Fruit fly (Drosophila melanogaster) whole organism, embryonic: ENCODE data around the gene Pde9.
A peak's percentile ranks its signal among the peaks of the same experiment; 100 is the strongest.

ENCODE experiments used
- Adf1 ChIP-seq: fragments of 200-800 bp; sonication (Bioruptor generic); IDR thresholded peaks from 2 replicates; pipeline ENCODE4 v1.3.6; 2022; ENCODE audit warnings: missing biosample characterization, missing genetic modification characterization
- CG10431 ChIP-seq: fragments of 200-800 bp; sonication (Bioruptor generic); optimal IDR thresholded peaks from 3 replicates; lab custom pipeline; 2018; ENCODE audit warnings: missing biosample characterization, mild to moderate bottlenecking, missing genetic modification characterization
- CG11247 ChIP-seq: fragments of 200-800 bp; sonication (Bioruptor generic); IDR thresholded peaks from 2 replicates; pipeline ENCODE4 v1.3.6; 2022; ENCODE audit warnings: missing biosample characterization, missing genetic modification characterization
- CG11696 ChIP-seq: fragments of 200-800 bp; sonication (Bioruptor generic); IDR thresholded peaks from 2 replicates; pipeline ENCODE4 v1.3.6; 2022; ENCODE audit warnings: missing biosample characterization, missing genetic modification characterization
- CG12104 ChIP-seq: fragments of 200-800 bp; sonication (Bioruptor generic); optimal IDR thresholded peaks from 3 replicates; lab custom pipeline; 2016; ENCODE audit warnings: missing biosample characterization, missing genetic modification characterization
- CG14014 ChIP-seq: fragments of 200-800 bp; sonication (Bioruptor generic); IDR thresholded peaks from 2 replicates; pipeline ENCODE4 v1.3.6; 2022; ENCODE audit warnings: missing biosample characterization, missing genetic modification characterization
- CG15696 ChIP-seq: fragments of 200-800 bp; sonication (Bioruptor generic); optimal IDR thresholded peaks from 2 replicates; lab custom pipeline; 2019; ENCODE audit warnings: missing biosample characterization, mild to moderate bottlenecking, missing genetic modification characterization, moderate library complexity
- CG1832 ChIP-seq: fragments of 200-800 bp; sonication (Bioruptor generic); optimal IDR thresholded peaks from 2 replicates; lab custom pipeline; 2017; ENCODE audit warnings: missing biosample characterization, mild to moderate bottlenecking, missing genetic modification characterization, inconsistent platforms
- CG18599 ChIP-seq: fragments of 200-800 bp; sonication (Bioruptor generic); optimal IDR thresholded peaks from 3 replicates; lab custom pipeline; 2017; ENCODE audit warnings: missing biosample characterization, missing genetic modification characterization, mild to moderate bottlenecking, moderate library complexity, missing genetic modification reagents
- CG2116 ChIP-seq: fragments of 200-800 bp; sonication (Bioruptor generic); optimal IDR thresholded peaks from 3 replicates; lab custom pipeline; 2018; ENCODE audit warnings: missing biosample characterization, mild to moderate bottlenecking, missing genetic modification characterization
- CG2678 ChIP-seq: fragments of 200-800 bp; sonication (Bioruptor generic); optimal IDR thresholded peaks from 3 replicates; lab custom pipeline; 2019; ENCODE audit warnings: missing biosample characterization, mild to moderate bottlenecking, missing genetic modification characterization, moderate library complexity
- CG2875 ChIP-seq: fragments of 200-800 bp; sonication (Bioruptor generic); optimal IDR thresholded peaks from 2 replicates; lab custom pipeline; 2017; ENCODE audit warnings: missing biosample characterization, mild to moderate bottlenecking, missing genetic modification characterization, missing genetic modification reagents
- CG31224 ChIP-seq: fragments of 200-800 bp; sonication (Bioruptor generic); IDR thresholded peaks from 2 replicates; pipeline ENCODE4 v1.3.6; 2022; ENCODE audit warnings: missing biosample characterization, missing genetic modification characterization
- CG3281 ChIP-seq: fragments of 200-800 bp; sonication (Bioruptor generic); optimal IDR thresholded peaks from 3 replicates; lab custom pipeline; 2017; ENCODE audit warnings: missing biosample characterization, mild to moderate bottlenecking, missing genetic modification characterization
- CG3995 ChIP-seq: fragments of 200-800 bp; sonication (Bioruptor generic); optimal IDR thresholded peaks from 3 replicates; lab custom pipeline; 2016; ENCODE audit warnings: missing biosample characterization, missing genetic modification characterization
- CG5180 ChIP-seq: fragments of 200-800 bp; sonication (Bioruptor generic); optimal IDR thresholded peaks from 3 replicates; lab custom pipeline; 2017; ENCODE audit warnings: missing biosample characterization, missing genetic modification characterization, mild to moderate bottlenecking, moderate library complexity, missing genetic modification reagents
- CG7839 ChIP-seq: fragments of 200-800 bp; sonication (Bioruptor generic); optimal IDR thresholded peaks from 3 replicates; lab custom pipeline; 2018; ENCODE audit warnings: missing biosample characterization, mild to moderate bottlenecking, missing genetic modification characterization, moderate library complexity
- CG7928 ChIP-seq: fragments of 200-800 bp; sonication (Bioruptor generic); optimal IDR thresholded peaks from 2 replicates; lab custom pipeline; 2017; ENCODE audit warnings: missing biosample characterization, mild to moderate bottlenecking, missing genetic modification characterization
- CG9727 ChIP-seq: fragments of 200-800 bp; sonication (Bioruptor generic); optimal IDR thresholded peaks from 3 replicates; lab custom pipeline; 2017; ENCODE audit warnings: missing biosample characterization, mild to moderate bottlenecking, missing genetic modification characterization
- HLH3B ChIP-seq: fragments of 200-800 bp; sonication (Bioruptor generic); IDR thresholded peaks from 2 replicates; pipeline ENCODE4 v1.3.6; 2022; ENCODE audit warnings: missing biosample characterization, missing genetic modification characterization
- Max ChIP-seq: fragments of 200-800 bp; sonication (Bioruptor generic); optimal IDR thresholded peaks from 2 replicates; lab custom pipeline; 2016; ENCODE audit warnings: missing biosample characterization, mild to moderate bottlenecking, missing genetic modification characterization
- Med ChIP-seq: fragments of 200-800 bp; sonication (Bioruptor generic); peaks from one replicate; lab custom pipeline; 2016; ENCODE audit warnings: missing biosample characterization, missing genetic modification characterization, mild to moderate bottlenecking, inconsistent platforms, moderate library complexity
- Oaz ChIP-seq: fragments of 200-800 bp; sonication (Bioruptor generic); IDR thresholded peaks from 2 replicates; pipeline ENCODE4 v1.3.6; 2022; ENCODE audit warnings: missing biosample characterization, missing genetic modification characterization
- Ptx1 ChIP-seq: fragments of 200-800 bp; sonication (Bioruptor generic); IDR thresholded peaks from 2 replicates; pipeline ENCODE4 v1.3.6; 2022; ENCODE audit warnings: missing biosample characterization, missing genetic modification characterization
- Sox100B ChIP-seq: fragments of 200-800 bp; sonication (Bioruptor generic); optimal IDR thresholded peaks from 3 replicates; lab custom pipeline; 2018; ENCODE audit warnings: missing biosample characterization, mild to moderate bottlenecking, missing genetic modification characterization
- abd-A ChIP-seq: fragments of 200-800 bp; sonication (Bioruptor generic); optimal IDR thresholded peaks from 3 replicates; lab custom pipeline; 2019; ENCODE audit warnings: missing biosample characterization, mild to moderate bottlenecking, missing genetic modification characterization, moderate library complexity
- amos ChIP-seq: fragments of 200-800 bp; sonication (Bioruptor generic); IDR thresholded peaks from 2 replicates; pipeline ENCODE4 v1.3.6; 2022; ENCODE audit warnings: missing biosample characterization, missing genetic modification characterization; ENCODE audit not compliant: partially characterized antibody
- ash1 ChIP-seq: fragments of 200-800 bp; sonication (Bioruptor generic); optimal IDR thresholded peaks from 2 replicates; lab custom pipeline; 2018; ENCODE audit warnings: missing biosample characterization, mild to moderate bottlenecking, missing genetic modification characterization
- cg ChIP-seq: fragments of 200-800 bp; sonication (Bioruptor generic); optimal IDR thresholded peaks from 3 replicates; lab custom pipeline; 2019; ENCODE audit warnings: missing biosample characterization, mild to moderate bottlenecking, missing genetic modification characterization, moderate library complexity
- chinmo ChIP-seq: fragments of 200-800 bp; sonication (Bioruptor generic); IDR thresholded peaks from 4 replicates; pipeline ENCODE4 v1.3.6; 2022; ENCODE audit warnings: missing biosample characterization, missing genetic modification characterization; ENCODE audit not compliant: partially characterized antibody
- crol ChIP-seq: fragments of 200-800 bp; sonication (Bioruptor generic); IDR thresholded peaks from 2 replicates; pipeline ENCODE4 v1.3.6; 2022; ENCODE audit warnings: missing biosample characterization, missing genetic modification characterization
- grau ChIP-seq: fragments of 200-800 bp; optimal IDR thresholded peaks from 3 replicates; lab custom pipeline; 2019; ENCODE audit warnings: missing biosample characterization, mild to moderate bottlenecking, missing genetic modification characterization, moderate library complexity
- kah ChIP-seq: fragments of 200-800 bp; sonication (Bioruptor generic); optimal IDR thresholded peaks from 2 replicates; lab custom pipeline; 2018; ENCODE audit warnings: missing biosample characterization, mild to moderate bottlenecking, missing genetic modification characterization
- kni ChIP-seq: fragments of 200-800 bp; sonication (Bioruptor generic); optimal IDR thresholded peaks from 3 replicates; lab custom pipeline; 2017; ENCODE audit warnings: mild to moderate bottlenecking, missing biosample characterization, missing genetic modification reagents, missing genetic modification characterization
- lmd ChIP-seq: fragments of 200-800 bp; sonication (Bioruptor generic); IDR thresholded peaks from 2 replicates; pipeline ENCODE4 v1.3.6; 2022; ENCODE audit warnings: missing biosample characterization, missing genetic modification characterization
- p53 ChIP-seq: fragments of 200-800 bp; sonication (Bioruptor generic); optimal IDR thresholded peaks from 2 replicates; lab custom pipeline; 2016; ENCODE audit warnings: missing biosample characterization, missing genetic modification characterization
- pros ChIP-seq: fragments of 200-800 bp; sonication (Bioruptor generic); optimal IDR thresholded peaks from 3 replicates; lab custom pipeline; 2019; ENCODE audit warnings: missing biosample characterization, mild to moderate bottlenecking, missing genetic modification characterization, moderate library complexity
- pzg ChIP-seq: fragments of 200-800 bp; sonication (Bioruptor generic); optimal IDR thresholded peaks from 3 replicates; lab custom pipeline; 2018; ENCODE audit warnings: missing biosample characterization, mild to moderate bottlenecking, missing genetic modification characterization, moderate library complexity
- rib ChIP-seq: fragments of 200-800 bp; sonication (Bioruptor generic); IDR thresholded peaks from 2 replicates; pipeline ENCODE4 v1.3.6; 2022; ENCODE audit warnings: missing biosample characterization, missing genetic modification characterization
- schlank ChIP-seq: fragments of 200-800 bp; sonication (Bioruptor generic); optimal IDR thresholded peaks from 2 replicates; lab custom pipeline; 2018; ENCODE audit warnings: missing biosample characterization, mild to moderate bottlenecking, missing genetic modification characterization
- scrt ChIP-seq: fragments of 200-800 bp; sonication (Bioruptor generic); optimal IDR thresholded peaks from 2 replicates; lab custom pipeline; 2018; ENCODE audit warnings: missing biosample characterization, mild to moderate bottlenecking, missing genetic modification characterization, moderate library complexity
- stc ChIP-seq: fragments of 200-800 bp; sonication (Bioruptor generic); IDR thresholded peaks from 2 replicates; pipeline ENCODE4 v1.3.6; 2022; ENCODE audit warnings: missing biosample characterization, missing genetic modification characterization
- sug ChIP-seq: fragments of 200-800 bp; optimal IDR thresholded peaks from 2 replicates; lab custom pipeline; 2019; ENCODE audit warnings: missing biosample characterization, mild to moderate bottlenecking, missing genetic modification characterization, moderate library complexity
- twi ChIP-seq: fragments of 200-800 bp; optimal IDR thresholded peaks from 2 replicates; lab custom pipeline; 2019; ENCODE audit warnings: missing biosample characterization, mild to moderate bottlenecking, missing genetic modification characterization, moderate library complexity
- vvl ChIP-seq: fragments of 200-800 bp; sonication (Bioruptor generic); IDR thresholded peaks from 2 replicates; pipeline ENCODE4 v1.3.6; 2022; ENCODE audit warnings: missing biosample characterization, missing genetic modification characterization

Gene Pde9

dm6 chrX:12749891-12750581, 147.1 kb downstream of the Pde9 start (continued):
- TF ChIP-seq HLH3B (GFP tag; lab: Robert Waterston, UW) (no peak), CG1832 (GFP tag; lab: Kevin White, UChicago) (peak; percentile 31), kah (peak; percentile 38), schlank (tag; lab: Kevin White, UChicago) (peak; percentile 6), CG3281 (GFP tag; lab: Kevin White, UChicago) (peak; percentile 9), Sox100B (GFP tag; lab: Kevin White, UChicago) (peak; percentile 33), CG12104 (GFP tag; lab: Kevin White, UChicago) (peak; percentile 6), CG7928 (peak; percentile 19), Adf1 (GFP tag; lab: Robert Waterston, UW) (peak; percentile 70), vvl (no peak), CG11247 (GFP tag; lab: Robert Waterston, UW) (0 out of 2 replicates have a peak, but pooled peaks have one; percentile 12), Med (peak; percentile 78), scrt (peak; percentile 89), rib (0 out of 2 replicates have a peak, but pooled peaks have one; percentile 16), Max (GFP tag; lab: Kevin White, UChicago) (peak; percentile 6), CG14014 (GFP tag; lab: Robert Waterston, UW) (peak; percentile 6; the same call in 1 of the 2 replicates), CG2678 (tag; lab: Kevin White, UChicago) (peak; percentile 12), CG2875 (no peak), CG9727 (GFP tag; lab: Kevin White, UChicago) (peak; percentile 9)
- TF ChIP-seq, all 482 proteins: peak for 32

- TF ChIP-seq cg (GFP tag; lab: Kevin White, UChicago) (peak; percentile 53), crol (GFP tag; lab: Robert Waterston, UW) (peak; percentile 90), abd-A (tag; lab: Kevin White, UChicago) (peak; percentile 71), kni (GFP tag; lab: Kevin White, UChicago) (no peak), chinmo (GFP tag; lab: Robert Waterston, UW) (0 out of 4 replicates have a peak, but pooled peaks have one; percentile 61), ash1 (peak; percentile 44), stc (no peak), CG5180 (peak; percentile 66), pros (GFP tag; lab: Kevin White, UChicago) (peak; percentile 37), grau (tag; lab: Kevin White, UChicago) (no peak), CG31224 (GFP tag; lab: Robert Waterston, UW) (0 out of 2 replicates have a peak, but pooled peaks have one; percentile 5), sug (tag; lab: Kevin White, UChicago) (no peak), Ptx1 (0 out of 2 replicates have a peak, but pooled peaks have one; percentile 10)
Measured at dm6 chrX:12748967-12749366, 148.2 kb downstream of the Pde9 start.

- TF ChIP-seq CG11696 (GFP tag; lab: Robert Waterston, UW): no peak
- TF ChIP-seq p53 (GFP tag; lab: Kevin White, UChicago): no peak
- TF ChIP-seq CG2116 (GFP tag; lab: Kevin White, UChicago): no peak
- no peak for TF ChIP-seq CG14014 (GFP tag; lab: Robert Waterston, UW)
- peak; percentile 64 for TF ChIP-seq CG18599
- peak; percentile 35 for TF ChIP-seq twi (tag; lab: Kevin White, UChicago)
- TF ChIP-seq lmd: 0 out of 2 replicates have a peak, but pooled peaks have one; percentile 34
- peak; percentile 79 for TF ChIP-seq CG7839 (tag; lab: Kevin White, UChicago)
- TF ChIP-seq pzg (GFP tag; lab: Kevin White, UChicago): no peak
- TF ChIP-seq CG2678 (tag; lab: Kevin White, UChicago): peak; percentile 84
- TF ChIP-seq CG15696 (tag; lab: Kevin White, UChicago): peak; percentile 75
- TF ChIP-seq Med: peak; percentile 38
- TF ChIP-seq Oaz (GFP tag; lab: Robert Waterston, UW): no peak
- TF ChIP-seq amos: no peak
- no peak for TF ChIP-seq CG3995 (GFP tag; lab: Kevin White, UChicago)
- no peak for TF ChIP-seq CG10431
Measured at dm6 chrX:12747746-12748710, 149.1 kb downstream of the Pde9 start.
